Worm (Caenorhabditis elegans): Measurements from ENCODE around the gene apc-2.

ce11 chrIII:8051838-8052237, 28.6 kb upstream of the apc-2 start:
- TF ChIP-seq mdl-1 (tag; optimal IDR thresholded peaks at IDR 0.05) (no peak), ztf-4 (tag; optimal IDR thresholded peaks at IDR 0.05) (no peak), skn-1 (tag; optimal IDR thresholded peaks at IDR 0.05) (no peak), nhr-12 (tag; optimal IDR thresholded peaks at IDR 0.05) (no peak), nhr-237 (tag; optimal IDR thresholded peaks at IDR 0.05) (no peak)
